Fruit fly (Drosophila melanogaster): ENCODE results near the gene mtTFB2.

dm6 chr3R:10067605-10068004 lies 22.2 kb downstream of the mtTFB2 start, which contains the start of gene CG33784:
- TF ChIP-seq h (optimal IDR thresholded peaks at IDR 0.05) (no peak), psq (optimal IDR thresholded peaks at IDR 0.05) (no peak), Sin3A (optimal IDR thresholded peaks at IDR 0.05) (no peak), insv (optimal IDR thresholded peaks at IDR 0.05) (no peak), ttk (optimal IDR thresholded peaks at IDR 0.05) (no peak), Myc (optimal IDR thresholded peaks at IDR 0.05) (no peak)
